Worm (Caenorhabditis elegans) whole organism, midembryonic: ENCODE data around the gene T12G3.2.

Experiments
- T22C8.4 ChIP-seq: fragments of 200-800 bp; sonication (Bioruptor generic); IDR thresholded peaks from 2 replicates; pipeline ENCODE4 v1.3.6; 2022; ENCODE audit warnings: missing genetic modification characterization, missing compliant biosample characterization
- cog-1 ChIP-seq: sonication (generic microtip); optimal IDR thresholded peaks from 2 replicates; lab custom pipeline; 2016; ENCODE audit warnings: missing genetic modification characterization, missing compliant biosample characterization
- flt-1 ChIP-seq: fragments of 200-800 bp; sonication (Bioruptor generic); IDR thresholded peaks from 2 replicates; pipeline ENCODE4 v1.3.6; 2022; ENCODE audit warnings: missing genetic modification characterization, missing compliant biosample characterization
- klf-2 ChIP-seq: fragments of 200-800 bp; sonication (Bioruptor generic); conservative IDR thresholded peaks from 2 replicates; pipeline ENCODE4 v1.3.6; 2022; ENCODE audit warnings: missing genetic modification reagents, missing genetic modification characterization, missing compliant biosample characterization
- med-1 ChIP-seq: sonication (generic microtip); optimal IDR thresholded peaks from 2 replicates; lab custom pipeline; 2017; ENCODE audit warnings: missing genetic modification characterization, mild to moderate bottlenecking, missing compliant biosample characterization, antibody characterized with exemption, missing genetic modification reagents; ENCODE audit not compliant: insufficient read depth
- ref-1 ChIP-seq: fragments of 200-800 bp; sonication (Bioruptor generic); conservative IDR thresholded peaks from 2 replicates; pipeline ENCODE4 v1.3.6; 2022; ENCODE audit warnings: missing genetic modification reagents, missing genetic modification characterization, missing compliant biosample characterization
- tab-1 ChIP-seq: fragments of 200-800 bp; sonication (Bioruptor generic); IDR thresholded peaks from 2 replicates; pipeline ENCODE4 v1.3.6; 2022; ENCODE audit warnings: missing genetic modification characterization, missing compliant biosample characterization
- ztf-23 ChIP-seq: fragments of 200-800 bp; sonication (Bioruptor generic); IDR thresholded peaks from 2 replicates; pipeline ENCODE4 v1.3.6; 2022; ENCODE audit warnings: missing genetic modification reagents, missing genetic modification characterization, missing compliant biosample characterization
- ztf-29 ChIP-seq: fragments of 200-800 bp; sonication (Bioruptor generic); IDR thresholded peaks from 2 replicates; pipeline ENCODE4 v1.3.6; 2022; ENCODE audit warnings: missing genetic modification reagents, missing genetic modification characterization, missing compliant biosample characterization

Gene T12G3.2

DNA sequence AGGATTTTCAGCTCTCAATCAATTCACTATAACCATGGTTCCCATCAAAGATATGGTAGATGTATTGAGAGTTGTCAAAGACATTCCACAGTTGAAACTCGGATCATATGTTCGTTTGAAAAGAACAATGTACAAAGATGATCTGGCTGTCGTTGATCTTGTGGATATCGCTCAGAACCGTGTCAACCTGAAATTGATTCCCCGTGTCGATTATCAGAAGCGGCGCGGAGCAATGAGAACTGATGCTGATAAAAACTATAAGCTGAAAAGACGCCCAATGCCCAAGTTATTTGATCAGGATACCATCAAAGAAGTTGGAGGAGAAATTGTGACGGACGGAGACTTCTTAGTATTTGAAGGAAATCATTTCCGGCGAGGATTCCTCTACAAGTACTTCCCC lies 5.7 kb upstream of the T12G3.2 start:
- TF ChIP-seq ztf-29 (GFP tag; lab: Robert Waterston, UW), result no peak
- TF ChIP-seq flt-1 (GFP tag; lab: Robert Waterston, UW), result no peak
- TF ChIP-seq klf-2, result no peak
- no peak for TF ChIP-seq ref-1 (GFP tag; lab: Robert Waterston, UW)
- TF ChIP-seq tab-1 (GFP tag; lab: Robert Waterston, UW), result no peak
- no peak for TF ChIP-seq ztf-23 (GFP tag; lab: Robert Waterston, UW)
- no peak for TF ChIP-seq med-1 (GFP tag; lab: Kevin White, UChicago)
- TF ChIP-seq T22C8.4 (GFP tag; lab: Robert Waterston, UW), result no peak
- no peak for TF ChIP-seq cog-1 (tag; lab: Kevin White, UChicago)

DNA sequence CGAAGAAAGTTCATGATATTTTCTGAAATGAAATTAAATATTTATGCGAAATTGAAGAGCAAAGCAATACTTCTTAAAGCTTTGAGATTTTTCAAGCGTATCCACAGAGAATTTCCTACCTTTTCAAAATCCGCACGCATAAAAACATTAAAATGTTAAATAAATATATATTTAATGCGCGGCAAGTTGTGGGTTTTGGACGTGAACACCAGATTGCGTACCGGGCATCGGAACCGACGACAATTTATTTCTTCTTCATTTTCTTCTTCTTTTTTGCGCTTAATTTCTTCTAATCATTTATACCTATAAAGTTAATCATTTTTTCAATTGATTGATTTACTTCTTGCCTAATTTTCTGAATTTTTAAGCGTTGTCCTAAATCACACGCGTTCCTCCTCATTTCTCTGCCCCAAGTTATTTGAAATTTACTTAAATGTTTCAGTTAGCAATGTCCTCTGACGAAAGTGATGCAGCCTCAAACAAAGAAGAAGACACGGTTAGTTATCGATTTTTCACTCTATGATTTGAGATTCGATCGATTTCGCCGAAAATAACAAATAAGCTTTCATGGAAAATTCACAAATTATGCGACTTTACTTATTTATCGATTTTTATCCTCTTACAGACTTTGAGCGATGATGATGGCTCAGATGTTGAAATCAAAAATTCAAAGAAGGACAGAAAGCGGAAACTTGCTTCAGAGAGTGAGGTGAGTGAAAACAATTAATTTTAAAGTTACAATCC lies 4.5 kb upstream of the T12G3.2 start, which contains the start of the genes bre-5 and spt-5:
TSS of gene bre-5 (minus strand) at position 167 of the 744 bp plus-strand sequence.
TSS of gene spt-5 (plus strand) at position 443 of the 744 bp plus-strand sequence.
- TF ChIP-seq cog-1 (tag; lab: Kevin White, UChicago), result no peak
- no peak for TF ChIP-seq ztf-23 (GFP tag; lab: Robert Waterston, UW)
- TF ChIP-seq med-1 (GFP tag; lab: Kevin White, UChicago), result no peak
- TF ChIP-seq ref-1 (GFP tag; lab: Robert Waterston, UW), result no peak
- TF ChIP-seq klf-2, result no peak
- no peak for TF ChIP-seq tab-1 (GFP tag; lab: Robert Waterston, UW)
- TF ChIP-seq flt-1 (GFP tag; lab: Robert Waterston, UW), result no peak
- peak; percentile 53; the same call in 1 of the 2 replicates for TF ChIP-seq T22C8.4 (GFP tag; lab: Robert Waterston, UW)

DNA sequence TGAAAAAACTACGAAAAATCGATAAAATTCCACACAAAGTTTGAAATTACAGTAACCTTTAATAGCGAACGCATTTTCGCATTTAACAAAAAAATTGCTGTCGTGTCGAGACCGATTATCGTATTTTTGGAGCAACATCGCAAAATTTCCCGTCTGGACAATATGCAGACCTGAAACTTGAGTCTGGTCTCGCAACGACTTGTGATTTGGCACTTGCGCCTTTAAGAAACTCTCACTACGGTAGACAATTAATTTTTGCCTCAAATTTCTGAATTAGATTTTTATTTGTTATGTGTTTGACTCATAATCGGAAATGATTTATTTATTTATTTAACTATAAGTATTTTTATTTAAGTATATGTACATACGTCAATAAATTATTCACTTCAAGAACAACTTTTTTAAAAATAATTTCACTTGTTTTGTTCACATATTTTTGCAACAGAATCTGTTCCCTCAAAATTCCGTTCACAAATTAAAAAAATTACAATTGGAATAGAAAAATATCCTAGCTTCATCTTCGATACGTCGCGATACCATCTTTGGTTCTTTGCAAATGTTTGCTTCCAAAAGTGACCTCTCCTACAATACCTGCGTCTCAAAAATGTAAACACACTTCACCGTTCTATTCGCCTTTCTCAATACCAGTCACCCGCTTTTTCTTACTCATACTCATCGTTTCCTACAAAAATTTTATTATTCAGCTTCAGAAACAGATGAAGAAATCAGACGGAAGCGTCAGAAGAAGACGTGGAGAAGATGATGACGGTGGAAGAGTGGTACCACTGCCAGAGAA lies 983 bp upstream of the T12G3.2 start, which contains the start of gene T12G3.4:
TSS of gene T12G3.4 (plus strand) at position 705 of the 796 bp plus-strand sequence.
- TF ChIP-seq ztf-23 (GFP tag; lab: Robert Waterston, UW) (no peak), klf-2 (no peak), ztf-29 (GFP tag; lab: Robert Waterston, UW) (no peak), T22C8.4 (GFP tag; lab: Robert Waterston, UW) (no peak), flt-1 (GFP tag; lab: Robert Waterston, UW) (no peak), ref-1 (GFP tag; lab: Robert Waterston, UW) (no peak), cog-1 (tag; lab: Kevin White, UChicago) (no peak), med-1 (GFP tag; lab: Kevin White, UChicago) (no peak), tab-1 (GFP tag; lab: Robert Waterston, UW) (no peak)

DNA sequence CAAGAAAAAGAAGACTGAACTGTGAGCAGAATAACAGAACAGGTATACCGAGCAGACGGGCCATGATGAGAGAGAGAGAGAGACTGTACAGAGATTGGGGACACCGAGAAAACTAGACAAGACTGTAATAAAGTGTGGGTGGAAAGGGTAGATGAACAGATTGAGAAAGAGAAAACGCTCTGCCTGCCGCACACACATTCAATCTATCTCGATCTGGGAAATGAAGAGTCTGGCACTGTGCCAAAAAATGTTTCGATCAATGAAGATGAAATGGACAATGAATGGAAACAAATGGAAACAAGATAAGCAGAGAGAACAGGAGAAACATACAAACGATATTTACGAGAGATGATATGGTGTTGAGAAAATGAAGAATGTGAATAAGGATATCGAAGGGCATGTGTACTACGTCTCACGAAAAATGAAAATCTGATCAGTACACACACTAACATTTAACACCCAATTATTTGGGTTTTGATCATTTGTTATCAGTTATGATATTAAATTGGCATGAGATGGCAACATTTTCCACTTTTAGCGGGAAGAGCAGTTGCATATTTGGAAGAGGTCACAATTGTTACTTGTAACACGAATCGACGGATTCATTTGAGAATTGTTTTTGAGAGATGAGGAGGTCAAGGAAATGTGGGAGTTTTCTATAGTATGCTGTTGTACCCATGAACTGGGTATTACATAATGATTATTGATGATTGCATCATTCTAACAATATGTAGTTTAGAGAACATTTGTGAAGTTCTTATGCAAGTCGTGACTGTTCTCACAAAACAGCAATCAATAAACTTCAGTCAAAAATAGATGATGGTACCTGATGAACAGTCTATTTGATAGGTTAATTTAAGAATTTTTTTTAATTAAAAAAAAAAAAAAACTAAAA lies 1.7 kb downstream of the T12G3.2 start:
- TF ChIP-seq T22C8.4 (GFP tag; lab: Robert Waterston, UW) (no peak), cog-1 (tag; lab: Kevin White, UChicago) (no peak), klf-2 (no peak), tab-1 (GFP tag; lab: Robert Waterston, UW) (no peak), ztf-29 (GFP tag; lab: Robert Waterston, UW) (no peak), flt-1 (GFP tag; lab: Robert Waterston, UW) (no peak), ztf-23 (GFP tag; lab: Robert Waterston, UW) (no peak), ref-1 (GFP tag; lab: Robert Waterston, UW) (no peak), med-1 (GFP tag; lab: Kevin White, UChicago) (no peak)

DNA sequence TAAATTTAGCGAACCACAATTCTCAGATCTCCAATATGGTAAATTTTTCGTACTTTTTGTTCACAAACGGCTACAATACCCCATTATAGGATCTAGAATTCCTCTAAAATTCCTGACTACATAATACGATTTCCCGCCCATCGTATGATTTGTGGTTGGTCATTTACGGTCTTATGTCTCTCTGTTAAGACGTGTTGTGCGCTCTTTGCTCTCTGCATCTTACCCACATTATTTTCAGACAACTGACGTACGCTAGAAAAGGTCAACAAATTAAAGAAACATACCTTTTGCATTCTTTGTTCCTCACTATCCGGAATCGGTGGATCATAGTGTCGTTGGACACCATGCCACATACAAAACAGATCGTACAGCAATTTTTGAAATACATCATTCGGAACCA lies 3.7 kb downstream of the T12G3.2 start:
- no peak for TF ChIP-seq ztf-23 (GFP tag; lab: Robert Waterston, UW)
- no peak for TF ChIP-seq med-1 (GFP tag; lab: Kevin White, UChicago)
- no peak for TF ChIP-seq klf-2
- no peak for TF ChIP-seq cog-1 (tag; lab: Kevin White, UChicago)
- no peak for TF ChIP-seq tab-1 (GFP tag; lab: Robert Waterston, UW)
- no peak for TF ChIP-seq ztf-29 (GFP tag; lab: Robert Waterston, UW)
- TF ChIP-seq flt-1 (GFP tag; lab: Robert Waterston, UW), result no peak
- no peak for TF ChIP-seq ref-1 (GFP tag; lab: Robert Waterston, UW)
- TF ChIP-seq T22C8.4 (GFP tag; lab: Robert Waterston, UW), result no peak

DNA sequence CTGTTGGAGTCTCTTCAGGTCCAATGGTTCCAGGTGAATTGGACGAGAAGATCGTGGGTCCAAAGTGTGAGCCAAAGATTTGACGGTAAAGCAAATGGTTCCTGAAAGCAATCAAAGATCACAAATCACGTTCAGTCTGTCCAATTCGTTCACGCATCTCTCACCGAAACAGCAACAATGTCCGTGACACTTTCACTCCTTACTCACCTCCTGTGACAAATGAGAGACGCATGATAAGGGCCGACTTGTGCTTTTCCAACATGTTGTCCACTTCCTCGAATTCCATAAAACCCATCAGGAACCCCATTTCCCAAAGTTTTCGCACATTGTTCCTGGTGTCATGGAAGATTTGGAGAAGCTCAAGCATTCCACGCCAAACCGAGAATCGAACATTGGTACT lies 6.3 kb downstream of the T12G3.2 start:
- TF ChIP-seq tab-1 (GFP tag; lab: Robert Waterston, UW) (no peak), ztf-29 (GFP tag; lab: Robert Waterston, UW) (no peak)

DNA sequence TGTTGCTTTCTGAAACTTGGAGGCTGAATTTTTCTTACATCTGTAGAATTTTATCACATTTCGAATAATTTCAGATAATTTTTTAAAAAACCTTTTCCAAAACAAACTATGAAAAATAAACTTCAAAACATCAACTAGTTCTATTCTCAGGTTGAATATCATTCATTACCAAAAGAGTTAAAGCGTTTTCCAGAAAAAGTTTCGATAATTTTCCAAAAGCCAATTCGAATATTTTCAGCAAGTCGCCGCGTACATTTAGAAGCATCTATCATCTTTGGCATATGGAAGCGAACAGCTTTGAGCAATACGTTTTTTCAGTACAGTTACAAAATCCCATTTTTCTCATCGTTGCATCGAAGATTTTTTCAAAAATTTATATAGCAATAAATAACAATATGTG lies 9.8 kb downstream of the T12G3.2 start:
- no peak for TF ChIP-seq tab-1 (GFP tag; lab: Robert Waterston, UW)
- TF ChIP-seq flt-1 (GFP tag; lab: Robert Waterston, UW), result no peak
- no peak for TF ChIP-seq T22C8.4 (GFP tag; lab: Robert Waterston, UW)
- TF ChIP-seq ztf-29 (GFP tag; lab: Robert Waterston, UW), result no peak
- no peak for TF ChIP-seq ztf-23 (GFP tag; lab: Robert Waterston, UW)
- no peak for TF ChIP-seq ref-1 (GFP tag; lab: Robert Waterston, UW)
- no peak for TF ChIP-seq med-1 (GFP tag; lab: Kevin White, UChicago)

DNA sequence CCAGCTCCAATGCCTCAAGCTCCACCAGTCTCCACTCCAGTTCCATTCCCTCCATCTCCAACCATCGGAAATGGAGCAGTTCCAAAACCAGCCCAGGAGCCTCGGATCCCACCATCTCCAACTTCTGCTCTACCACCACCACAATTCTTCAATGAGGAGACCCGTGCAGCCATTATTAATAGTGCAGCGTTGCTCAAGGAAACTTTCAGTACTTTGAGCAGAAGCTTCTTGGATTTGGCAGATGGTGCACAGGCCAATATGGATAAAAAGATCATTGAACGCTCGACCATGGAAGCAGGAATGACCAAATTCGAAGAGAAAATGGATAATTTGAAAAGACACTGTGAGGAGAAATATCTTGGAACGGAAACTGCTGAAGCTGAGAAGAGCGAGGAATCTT lies 11.3 kb downstream of the T12G3.2 start:
- TF ChIP-seq cog-1 (tag; lab: Kevin White, UChicago), result no peak
- no peak for TF ChIP-seq T22C8.4 (GFP tag; lab: Robert Waterston, UW)
- no peak for TF ChIP-seq tab-1 (GFP tag; lab: Robert Waterston, UW)
- no peak for TF ChIP-seq flt-1 (GFP tag; lab: Robert Waterston, UW)
- TF ChIP-seq ztf-29 (GFP tag; lab: Robert Waterston, UW), result no peak
- TF ChIP-seq klf-2, result no peak
- no peak for TF ChIP-seq ztf-23 (GFP tag; lab: Robert Waterston, UW)
- no peak for TF ChIP-seq ref-1 (GFP tag; lab: Robert Waterston, UW)
- TF ChIP-seq med-1 (GFP tag; lab: Kevin White, UChicago), result no peak
